Fruit fly (Drosophila melanogaster): ENCODE results near the gene mab-21.

dm6 chrX:5964169-5964686 is 48.8 kb downstream of the mab-21 start:
- TF ChIP-seq Sin3A (optimal IDR thresholded peaks at IDR 0.05) (no peak), insv (optimal IDR thresholded peaks at IDR 0.05) (no peak), psq (optimal IDR thresholded peaks at IDR 0.05) (no peak), h (optimal IDR thresholded peaks at IDR 0.05) (no peak)
